Worm (Caenorhabditis elegans) whole organism, L1 larva: ENCODE data around the gene C30G7.2.

Experiments used
- ceh-82 ChIP-seq, 3 experiments: fragments of 150-350 bp in 1 of 3; sonication (generic microtip) in 2 of 3; optimal IDR thresholded peaks; 2 replicates each; lab custom pipeline; 2014 to 2017; ENCODE audit warnings: missing biosample characterization in 3 of 3, missing genetic modification characterization in 3 of 3
- nhr-76 ChIP-seq: sonication (generic microtip); optimal IDR thresholded peaks from 2 replicates; lab custom pipeline; 2017; ENCODE audit warnings: missing biosample characterization, missing genetic modification characterization
- nhr-84 ChIP-seq: sonication (generic microtip); optimal IDR thresholded peaks from 2 replicates; lab custom pipeline; 2017; ENCODE audit warnings: missing biosample characterization, missing genetic modification characterization

- TF ChIP-seq ceh-82 (tag; optimal IDR thresholded peaks at IDR 0.05; lab: Kevin White, UChicago) (no peak), nhr-84 (no peak), nhr-76 (tag; lab: Kevin White, UChicago) (no peak)
These were observed 21.1 kb upstream of the C30G7.2 start, which contains the start of gene H12D21.11 for ce11 chrV:14915599-14915998.
